Worm (Caenorhabditis elegans) whole organism, L1 larva: ENCODE measurements around the gene F13H8.11.

Source experiments
- blmp-1 ChIP-seq: fragments of 150-350 bp; optimal IDR thresholded peaks from 2 replicates; lab custom pipeline; 2014; ENCODE audit warnings: missing biosample characterization, missing genetic modification characterization
- dpl-1 ChIP-seq, 3 experiments: fragments of 150-350 bp in 2 of 3; sonication (generic microtip) in 1 of 3; optimal IDR thresholded peaks; 2 replicates each; lab custom pipeline; 2014 to 2017; ENCODE audit warnings: missing biosample characterization in 3 of 3, missing genetic modification characterization in 3 of 3, missing genetic modification reagents in 3 of 3
- efl-1 ChIP-seq, 4 experiments: fragments of 150-350 bp; optimal IDR thresholded peaks in 3 of 4; peaks in 1 of 4; 1 replicate in 1 of 4; 2 replicates in 3 of 4; lab custom pipeline; 2014; ENCODE audit warnings: missing biosample characterization in 2 of 4, missing genetic modification characterization in 2 of 4, missing genetic modification reagents in 2 of 4
- jun-1 ChIP-seq: fragments of 150-350 bp; optimal IDR thresholded peaks from 2 replicates; lab custom pipeline; 2014; ENCODE audit warnings: missing biosample characterization, missing genetic modification reagents, missing genetic modification characterization
- lin-35 ChIP-seq, 2 experiments: fragments of 150-350 bp; optimal IDR thresholded peaks; 2 replicates each; lab custom pipeline; 2014; ENCODE audit warnings: missing biosample characterization in 2 of 2, missing genetic modification characterization in 2 of 2, missing genetic modification reagents in 2 of 2
- nhr-237 ChIP-seq: fragments of 150-350 bp; optimal IDR thresholded peaks from 2 replicates; lab custom pipeline; 2014; ENCODE audit warnings: missing biosample characterization, missing genetic modification characterization
- nhr-28 ChIP-seq: fragments of 150-350 bp; optimal IDR thresholded peaks from 2 replicates; lab custom pipeline; 2014; ENCODE audit warnings: missing biosample characterization, missing genetic modification characterization
- nhr-77 ChIP-seq: fragments of 150-350 bp; optimal IDR thresholded peaks from 2 replicates; lab custom pipeline; 2014; ENCODE audit warnings: missing biosample characterization, missing genetic modification characterization
- snpc-4 ChIP-seq: fragments of 150-350 bp; optimal IDR thresholded peaks from 2 replicates; lab custom pipeline; 2014; ENCODE audit warnings: missing biosample characterization, missing genetic modification characterization
- sox-4 ChIP-seq: sonication (generic microtip); optimal IDR thresholded peaks from 2 replicates; lab custom pipeline; 2016; ENCODE audit warnings: missing genetic modification characterization, missing compliant biosample characterization
- sptf-1 ChIP-seq: fragments of 150-350 bp; optimal IDR thresholded peaks from 2 replicates; lab custom pipeline; 2014; ENCODE audit warnings: missing biosample characterization, missing genetic modification characterization
- unc-62 ChIP-seq: fragments of 150-350 bp; optimal IDR thresholded peaks from 2 replicates; lab custom pipeline; 2014; ENCODE audit warnings: missing biosample characterization, missing genetic modification reagents, missing genetic modification characterization

DNA sequence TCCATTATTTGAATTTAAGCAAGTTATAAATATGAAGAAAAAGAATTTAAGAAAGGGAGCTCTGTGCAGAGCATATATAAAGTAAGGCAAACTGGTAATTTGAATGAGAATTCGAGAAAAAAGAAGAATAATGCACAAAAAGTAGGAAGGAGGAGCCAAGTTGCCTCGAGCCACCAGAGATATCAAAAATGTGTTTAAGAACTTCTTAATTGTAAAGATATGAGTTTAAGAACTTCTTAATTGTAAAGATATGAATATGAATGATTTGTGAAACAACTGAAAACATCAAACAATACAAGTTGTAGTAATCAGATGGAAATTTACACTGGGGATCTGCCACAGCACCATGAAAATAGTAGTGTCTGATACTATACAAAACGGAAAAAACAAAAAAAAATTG, 27.0 kb upstream of the F13H8.11 start, which contains the start of gene F13H8.6:
- no peak for TF ChIP-seq sox-4
- no peak for TF ChIP-seq unc-62
- no peak for TF ChIP-seq blmp-1
- no peak for TF ChIP-seq jun-1
- no peak for TF ChIP-seq nhr-77
- TF ChIP-seq lin-35 (GFP tag; optimal IDR thresholded peaks at IDR 0.05; lab: Kevin White, UChicago): no peak
- no peak for TF ChIP-seq snpc-4 (tag; lab: Kevin White, UChicago)
- no peak for TF ChIP-seq nhr-28
- TF ChIP-seq sptf-1: no peak
- no peak for TF ChIP-seq nhr-237
- TF ChIP-seq efl-1 (optimal IDR thresholded peaks at IDR 0.05; lab: Kevin White, UChicago): no peak
- no peak for TF ChIP-seq efl-1 (GFP tag; optimal IDR thresholded peaks at IDR 0.05 in 1 of 2; lab: Kevin White, UChicago)
- no peak for TF ChIP-seq dpl-1 (GFP tag; optimal IDR thresholded peaks at IDR 0.05; lab: Kevin White, UChicago)
